Worm (Caenorhabditis elegans) whole organism, L4/young adult: ENCODE measurements around the gene C35D6.4.

Experiments
- W03F9.2 ChIP-seq: fragments of 150-350 bp; optimal IDR thresholded peaks from 2 replicates; lab custom pipeline; 2014; ENCODE audit warnings: missing biosample characterization, missing genetic modification characterization
- dao-5 ChIP-seq: sonication (generic microtip); optimal IDR thresholded peaks from 2 replicates; lab custom pipeline; 2016; ENCODE audit warnings: missing genotype, missing genetic modification characterization, moderate library complexity, missing compliant biosample characterization
- him-1 ChIP-seq: sonication (generic microtip); optimal IDR thresholded peaks from 2 replicates; lab custom pipeline; 2016; ENCODE audit warnings: missing genotype, missing genetic modification reagents, missing genetic modification characterization, missing compliant biosample characterization

- TF ChIP-seq dao-5 (tag; lab: Kevin White, UChicago) (no peak), him-1 (tag; lab: Kevin White, UChicago) (no peak), W03F9.2 (no peak)
Measured at ce11 chrIV:16377942-16378341, 27.2 kb downstream of the C35D6.4 start.
